Worm (Caenorhabditis elegans) whole organism, L3 larva: ENCODE measurements around the gene ZK285.2.

ENCODE experiments used
- ama-1 ChIP-seq: fragments of 150-350 bp; optimal IDR thresholded peaks from 2 replicates; lab custom pipeline; 2018
- pha-4 ChIP-seq: fragments of 150-350 bp; optimal IDR thresholded peaks from 2 replicates; lab custom pipeline; 2014; ENCODE audit warnings: missing biosample characterization, missing genetic modification reagents, missing genetic modification characterization
- zag-1 ChIP-seq: fragments of 150-350 bp; optimal IDR thresholded peaks from 2 replicates; lab custom pipeline; 2014; ENCODE audit warnings: missing biosample characterization, missing genetic modification characterization

DNA sequence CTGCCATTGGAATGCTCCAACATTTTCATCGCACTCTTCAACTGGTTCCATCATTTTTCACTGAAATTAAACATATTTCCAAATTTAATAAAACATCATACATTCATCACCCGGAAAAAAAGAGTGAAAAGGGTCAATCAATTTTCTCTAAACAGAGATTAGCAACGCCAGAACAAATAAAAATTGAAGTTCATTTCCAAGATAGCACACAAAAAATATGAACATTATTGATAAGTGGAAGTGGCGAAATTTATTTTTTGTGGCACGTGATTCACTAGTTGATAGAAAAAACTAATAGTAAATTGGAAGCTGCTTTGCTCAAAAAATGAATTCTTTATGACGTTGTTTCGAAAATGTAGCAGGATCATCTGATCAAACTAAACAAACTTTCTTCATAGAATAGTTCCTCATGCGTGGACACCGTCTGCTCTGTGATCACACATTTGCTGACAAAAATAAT lies 28.6 kb downstream of the ZK285.2 start, which contains the start of the genes F14H3.12 and srj-29:
- TF ChIP-seq zag-1 (tag; lab: Kevin White, UChicago) (no peak), ama-1 (lab: Kevin White, UChicago) (no peak), pha-4 (no peak)
